Worm (Caenorhabditis elegans): ENCODE results near the gene fbxb-112.

DNA sequence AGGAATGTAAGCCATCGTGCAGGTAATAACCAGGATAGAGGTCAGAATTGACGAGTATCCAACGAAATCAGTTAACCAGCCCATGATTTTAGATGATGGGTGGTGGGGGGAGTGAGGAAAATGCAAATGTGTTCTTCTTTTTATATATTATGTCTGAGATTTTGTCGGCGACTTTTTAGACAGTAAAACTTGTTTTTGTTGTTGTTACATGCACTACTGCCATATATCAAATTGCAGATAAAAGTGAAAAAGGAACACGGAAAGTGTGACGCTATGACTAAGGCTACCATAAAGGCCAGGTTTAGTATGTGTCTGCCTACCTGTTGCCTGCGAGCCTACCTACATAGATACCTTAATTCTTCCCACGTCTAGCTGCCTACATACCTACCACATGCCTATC, 33.2 kb downstream of the fbxb-112 start, which contains the start of gene col-72:
- TF ChIP-seq tbx-2 (tag; optimal IDR thresholded peaks at IDR 0.05) (no peak), pqm-1 (tag; optimal IDR thresholded peaks at IDR 0.05) (no peak), pha-4 (tag; optimal IDR thresholded peaks at IDR 0.05) (no peak), unc-3 (GFP tag; conservative IDR thresholded peaks at IDR 0.05) (no peak), unc-3 (tag; optimal IDR thresholded peaks at IDR 0.05) (no peak), ceh-48 (tag; optimal IDR thresholded peaks at IDR 0.05) (no peak), ama-1 (optimal IDR thresholded peaks at IDR 0.05) (no peak)
